Fruit fly (Drosophila melanogaster): ENCODE measurements around the gene gish.

DNA sequence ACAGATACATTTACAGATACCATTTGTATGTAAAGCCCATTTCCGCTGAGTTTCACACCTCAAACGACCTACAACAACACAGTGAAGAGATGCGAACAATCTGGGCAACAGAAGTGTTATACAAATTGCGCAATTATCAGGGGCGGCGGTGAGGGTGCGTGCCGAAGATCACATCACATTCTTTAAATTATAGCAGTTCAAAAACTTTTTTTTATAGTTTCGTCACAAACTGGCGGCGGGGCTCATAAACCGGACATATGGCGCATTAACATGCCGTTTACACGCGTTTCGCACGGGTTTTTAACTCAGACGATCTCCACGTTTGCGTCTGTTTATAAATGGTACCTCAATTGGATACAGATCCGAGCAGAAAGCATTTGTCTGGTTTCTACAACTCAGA, 80.9 kb downstream of the gish start:
- TF ChIP-seq bab1 (GFP tag; optimal IDR thresholded peaks at IDR 0.05) (no peak), kay (GFP tag; ENCODE audit: borderline replicate concordance) (no peak), Crg-1 (GFP tag; optimal IDR thresholded peaks at IDR 0.05) (no peak)
